Fruit fly (Drosophila melanogaster) Kc167 (cell line): ENCODE data around the gene CG14442.

Source experiments
- Myc ChIP-seq: fragments of >200 bp; optimal IDR thresholded peaks from 2 replicates; lab custom pipeline; 2017; ENCODE audit warnings: missing external identifiers
- Sin3A ChIP-seq: fragments of >200 bp; optimal IDR thresholded peaks from 2 replicates; lab custom pipeline; 2018; ENCODE audit warnings: missing external identifiers
- h ChIP-seq: fragments of >200 bp; optimal IDR thresholded peaks from 3 replicates; lab custom pipeline; 2018; ENCODE audit warnings: missing external identifiers
- insv ChIP-seq: fragments of >200 bp; optimal IDR thresholded peaks from 3 replicates; lab custom pipeline; 2018; ENCODE audit warnings: missing external identifiers
- psq ChIP-seq: fragments of >200 bp; optimal IDR thresholded peaks from 2 replicates; lab custom pipeline; 2017; ENCODE audit warnings: missing external identifiers
- ttk ChIP-seq: sonication (Bioruptor generic); optimal IDR thresholded peaks from 2 replicates; lab custom pipeline; 2017; ENCODE audit warnings: missing external identifiers

CG14442 gene

DNA sequence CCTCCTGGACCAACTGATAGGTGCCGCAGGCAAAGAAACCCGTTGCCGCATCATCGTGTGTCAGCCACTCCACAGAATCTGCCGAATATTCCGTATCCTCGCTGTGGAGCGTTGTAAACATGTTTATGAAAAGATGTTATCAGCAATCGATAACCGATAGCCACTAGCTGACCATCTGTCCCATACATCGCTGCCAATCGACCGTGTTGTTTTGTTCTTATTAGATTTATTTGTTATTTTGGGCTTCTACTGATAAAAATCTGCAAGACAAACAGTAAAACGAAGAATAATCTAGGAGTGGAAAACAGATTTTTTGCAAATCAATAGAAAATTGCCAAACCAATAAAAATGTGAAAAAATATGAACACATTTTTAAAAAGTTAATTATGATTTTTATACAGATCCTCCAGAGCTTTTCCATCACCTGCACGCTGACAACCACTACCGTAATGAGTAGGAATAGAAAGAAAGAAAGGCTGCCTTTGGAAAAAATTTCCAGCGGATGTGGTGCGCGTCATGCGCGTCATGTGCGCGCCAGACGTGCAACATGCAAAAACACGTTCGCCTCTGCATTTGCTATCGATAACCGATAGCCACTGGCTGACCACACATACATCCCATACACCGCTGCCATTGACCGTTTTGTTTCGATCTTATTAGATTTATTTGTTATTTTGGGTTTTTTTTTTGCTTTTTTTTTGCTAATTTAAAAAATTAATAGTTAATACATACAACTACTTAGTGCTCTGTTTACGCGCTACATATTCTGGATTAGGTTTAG is 6.0 kb downstream of the CG14442 start, which contains the start of gene CG3184:
TSS of gene CG3184 (minus strand) at position 155 of the 781 bp plus-strand sequence.
- TF ChIP-seq psq (lab: Kevin White, UChicago) (no peak), ttk (lab: Kevin White, UChicago) (no peak), Sin3A (no peak)

DNA sequence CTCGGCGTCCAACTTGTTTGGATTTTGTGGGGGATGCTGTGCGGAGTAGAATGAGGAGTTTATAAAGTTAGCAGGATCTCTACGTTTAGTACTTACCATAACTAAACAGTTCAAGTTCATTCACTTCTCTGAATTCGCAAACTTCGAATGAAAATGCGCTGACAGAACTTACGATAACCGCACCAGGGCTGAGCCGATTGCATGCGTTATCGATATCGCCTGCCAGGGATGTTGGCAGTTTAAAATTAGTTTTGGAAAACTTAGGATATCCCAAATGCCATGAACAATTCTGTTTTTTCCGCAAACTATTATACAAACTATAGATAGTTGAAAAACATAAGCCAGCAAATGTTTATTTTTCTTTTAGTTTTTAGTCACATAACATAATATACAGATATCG is 7.5 kb downstream of the CG14442 start, which contains the start of gene CG44303:
TSS of gene CG44303 (minus strand) at position 154 of the 400 bp plus-strand sequence.
- TF ChIP-seq Myc, result no peak
- TF ChIP-seq insv, result no peak
- no peak for TF ChIP-seq h (lab: Kevin White, UChicago)
- no peak for TF ChIP-seq ttk (lab: Kevin White, UChicago)
- TF ChIP-seq psq (lab: Kevin White, UChicago), result no peak
- no peak for TF ChIP-seq Sin3A

DNA sequence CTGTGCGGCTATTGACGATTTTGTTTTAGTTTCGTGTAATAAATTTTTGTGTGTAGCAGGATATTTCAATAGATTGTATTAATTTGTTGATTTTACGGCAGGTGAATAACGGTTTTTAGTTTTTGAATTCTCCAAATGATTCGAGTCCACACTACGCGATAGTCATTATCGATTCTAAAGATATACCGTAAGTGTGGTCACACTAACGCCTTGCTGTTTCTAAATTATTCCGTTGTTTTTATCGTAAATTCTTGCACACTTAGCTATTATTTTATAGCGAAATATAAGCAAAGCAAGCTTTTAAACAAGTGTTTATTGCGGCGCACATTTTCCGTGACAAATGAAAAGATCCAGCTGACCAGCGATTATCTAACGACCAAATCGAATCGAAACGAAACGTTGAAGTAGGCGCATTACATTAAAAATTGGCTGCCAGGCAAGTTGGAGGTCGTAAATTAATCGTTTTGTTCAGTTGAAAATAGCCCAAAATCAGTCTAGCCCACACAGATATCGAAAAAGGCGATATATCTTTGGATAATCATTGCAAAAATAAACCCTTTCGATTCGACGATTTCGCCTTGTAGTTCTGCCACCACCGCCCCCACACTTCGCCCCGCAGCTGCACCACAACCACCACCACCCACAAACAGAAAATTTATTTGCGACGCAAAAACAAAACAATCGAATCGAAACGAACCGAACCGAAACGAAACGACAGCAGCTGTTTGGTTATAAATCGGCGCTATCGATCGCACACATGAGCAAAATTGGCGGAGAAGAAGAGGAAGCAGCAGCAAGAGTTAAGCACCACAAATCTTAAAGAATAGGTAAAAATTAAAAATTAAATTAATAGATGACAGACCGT is 10.9 kb downstream of the CG14442 start, which contains the start of gene Pink1:
TSS of gene Pink1 (plus strand) at position 164 of the 865 bp plus-strand sequence.
- TF ChIP-seq h (lab: Kevin White, UChicago), result no peak
- TF ChIP-seq ttk (lab: Kevin White, UChicago), result no peak
- TF ChIP-seq insv, result no peak
- no peak for TF ChIP-seq Myc
- no peak for TF ChIP-seq Sin3A
- TF ChIP-seq psq (lab: Kevin White, UChicago), result no peak

DNA sequence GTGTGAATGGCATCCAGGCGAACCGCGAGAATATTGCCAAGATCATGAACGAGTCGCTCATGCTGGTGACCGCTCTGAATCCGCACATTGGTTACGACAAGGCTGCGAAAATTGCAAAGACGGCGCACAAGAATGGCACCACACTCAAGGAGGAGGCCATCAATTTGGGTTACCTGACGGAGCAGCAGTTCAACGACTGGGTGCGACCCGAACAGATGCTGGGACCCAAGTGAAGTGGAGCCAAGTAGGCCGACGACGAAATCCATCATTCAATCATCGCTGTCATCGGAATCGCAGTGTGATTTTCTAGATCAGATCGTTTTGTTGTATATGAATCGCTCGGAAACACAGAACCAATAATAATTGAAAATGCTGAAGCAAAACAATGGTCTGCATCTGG is 13.3 kb downstream of the CG14442 start, which contains the start of gene Fum2:
TSS of gene Fum2 (plus strand) at position 301 of the 400 bp plus-strand sequence.
- TF ChIP-seq insv (no peak), Myc (no peak), Sin3A (no peak), psq (lab: Kevin White, UChicago) (no peak), h (lab: Kevin White, UChicago) (no peak), ttk (lab: Kevin White, UChicago) (no peak)

DNA sequence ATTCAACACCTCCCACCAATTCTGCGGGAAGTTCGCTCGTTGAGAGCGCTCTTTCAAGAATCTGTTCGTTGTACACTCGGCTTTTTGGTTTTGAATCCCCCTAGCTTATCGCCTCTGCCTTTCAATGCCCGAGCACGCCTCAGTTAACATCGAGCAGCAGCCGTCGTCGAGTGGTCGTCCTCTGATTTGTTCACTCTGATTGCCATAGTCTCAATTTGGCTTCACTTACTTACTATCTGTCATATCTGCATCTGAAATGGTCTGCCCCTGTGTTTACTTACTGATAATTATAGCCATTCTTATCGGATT is 15.4 kb downstream of the CG14442 start:
- no peak for TF ChIP-seq h (lab: Kevin White, UChicago)
- no peak for TF ChIP-seq insv
- no peak for TF ChIP-seq ttk (lab: Kevin White, UChicago)
- no peak for TF ChIP-seq psq (lab: Kevin White, UChicago)
- TF ChIP-seq Myc, result no peak
- no peak for TF ChIP-seq Sin3A

dm6 chrX:6678635-6679501 is 15.9 kb downstream of the CG14442 start, which contains the start of gene ND-ASHI:
TSS of gene ND-ASHI (minus strand) at chrX:6679118.
- TF ChIP-seq psq (lab: Kevin White, UChicago) (no peak), insv (no peak), Sin3A (no peak), h (lab: Kevin White, UChicago) (no peak), Myc (no peak), ttk (lab: Kevin White, UChicago) (no peak)

DNA sequence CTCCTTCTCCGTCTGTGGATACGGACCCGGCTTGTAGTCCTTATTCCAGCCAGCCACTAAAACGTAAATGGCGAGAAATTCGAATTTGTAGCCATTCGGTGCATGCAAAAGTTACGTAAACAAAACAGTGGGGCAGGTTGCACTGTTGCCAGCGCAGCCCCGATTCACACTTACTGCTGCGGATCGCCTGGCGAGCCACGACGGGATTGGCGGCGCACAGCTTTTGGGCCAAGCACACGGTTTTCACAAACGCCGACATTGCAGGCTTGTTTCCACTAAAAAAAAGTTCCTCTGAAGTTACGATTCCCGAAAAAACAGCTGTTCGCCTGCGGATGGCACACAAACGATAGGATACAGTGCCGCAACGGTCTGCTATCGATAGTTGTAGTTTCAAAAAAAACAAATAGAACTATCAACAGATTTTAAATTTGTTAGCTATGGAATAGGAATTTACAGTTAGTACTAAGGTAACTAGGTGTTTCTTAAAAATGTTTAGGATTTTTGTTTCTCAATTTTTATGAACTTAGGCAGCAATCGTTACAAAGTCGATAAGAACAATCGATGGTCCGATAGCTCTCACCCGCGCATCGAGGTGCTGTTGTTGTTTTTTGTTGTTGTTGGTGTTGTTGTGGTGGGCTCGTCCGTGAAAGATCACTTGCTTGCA is 16.8 kb downstream of the CG14442 start, which contains the start of gene Fum1:
TSS of gene Fum1 (plus strand) at position 599 of the 664 bp plus-strand sequence.
- TF ChIP-seq h (lab: Kevin White, UChicago), result no peak
- peak; percentile 28 for TF ChIP-seq Sin3A

DNA sequence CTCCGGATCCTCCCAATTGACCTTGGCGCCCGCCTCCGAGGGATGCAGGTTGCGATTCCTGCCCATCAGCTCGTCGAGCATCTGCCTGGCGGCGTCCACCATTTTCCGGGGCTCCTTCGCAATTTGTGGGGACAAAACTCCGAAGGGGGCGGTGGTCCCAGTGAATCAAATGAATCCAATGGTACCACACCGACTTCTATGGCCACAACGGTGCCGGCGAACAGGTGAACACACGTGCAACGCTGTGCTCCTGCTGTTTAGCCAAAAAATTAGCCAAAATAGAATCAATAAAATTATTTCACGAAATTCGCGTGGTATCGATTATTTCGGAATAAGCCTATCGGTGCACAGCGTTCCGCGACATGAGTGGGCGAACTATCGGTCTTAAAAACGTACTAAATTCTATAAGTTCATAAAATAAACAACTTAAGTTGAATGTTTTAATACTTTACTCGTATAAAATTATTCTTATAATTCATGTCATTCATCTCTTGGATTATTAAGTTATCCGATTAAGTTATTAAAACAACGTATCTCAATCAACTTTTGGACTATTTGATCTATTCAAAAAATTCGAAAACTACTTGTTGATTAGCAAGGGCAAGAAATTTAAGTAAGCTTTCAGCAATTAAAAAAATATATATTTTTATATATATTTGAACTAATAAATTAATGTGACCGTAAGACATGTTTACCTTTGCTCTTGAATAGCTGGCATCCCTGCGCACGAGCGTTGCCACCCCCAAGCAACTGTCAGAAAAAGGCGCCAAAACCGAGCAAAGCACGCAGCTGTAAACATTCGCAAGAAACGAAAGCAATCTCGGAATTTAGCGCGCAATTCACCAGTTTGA is 20.9 kb downstream of the CG14442 start, which contains the start of the genes CG3198 and Mcm6:
TSS of gene CG3198 (minus strand) at position 337 of the 851 bp plus-strand sequence.
TSS of gene Mcm6 (plus strand) at position 751 of the 851 bp plus-strand sequence.
- TF ChIP-seq Sin3A (no peak), ttk (lab: Kevin White, UChicago) (no peak), psq (lab: Kevin White, UChicago) (no peak), h (lab: Kevin White, UChicago) (no peak), Myc (no peak), insv (no peak)

DNA sequence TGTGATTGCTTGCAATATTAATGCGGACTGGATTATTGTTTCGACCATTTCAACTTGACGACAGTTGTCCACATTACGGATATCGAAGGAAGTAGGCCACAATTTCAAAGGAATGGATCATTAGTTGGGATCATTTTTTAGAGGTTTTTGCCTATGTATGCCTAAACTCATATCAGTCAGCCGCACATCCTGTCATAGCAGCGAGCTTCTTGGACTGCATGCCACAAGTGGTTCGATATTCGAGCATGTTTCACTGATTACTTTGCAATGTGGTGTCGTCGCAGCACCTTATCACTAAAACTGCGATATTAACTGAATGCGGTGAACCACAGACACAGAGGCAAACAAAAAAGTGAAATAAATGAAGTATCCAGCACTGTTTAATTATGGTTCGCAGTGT is 30.8 kb downstream of the CG14442 start:
- no peak for TF ChIP-seq ttk (lab: Kevin White, UChicago)
- TF ChIP-seq psq (lab: Kevin White, UChicago), result no peak
- TF ChIP-seq Myc, result no peak
- TF ChIP-seq insv, result no peak
- no peak for TF ChIP-seq Sin3A
- no peak for TF ChIP-seq h (lab: Kevin White, UChicago)

DNA sequence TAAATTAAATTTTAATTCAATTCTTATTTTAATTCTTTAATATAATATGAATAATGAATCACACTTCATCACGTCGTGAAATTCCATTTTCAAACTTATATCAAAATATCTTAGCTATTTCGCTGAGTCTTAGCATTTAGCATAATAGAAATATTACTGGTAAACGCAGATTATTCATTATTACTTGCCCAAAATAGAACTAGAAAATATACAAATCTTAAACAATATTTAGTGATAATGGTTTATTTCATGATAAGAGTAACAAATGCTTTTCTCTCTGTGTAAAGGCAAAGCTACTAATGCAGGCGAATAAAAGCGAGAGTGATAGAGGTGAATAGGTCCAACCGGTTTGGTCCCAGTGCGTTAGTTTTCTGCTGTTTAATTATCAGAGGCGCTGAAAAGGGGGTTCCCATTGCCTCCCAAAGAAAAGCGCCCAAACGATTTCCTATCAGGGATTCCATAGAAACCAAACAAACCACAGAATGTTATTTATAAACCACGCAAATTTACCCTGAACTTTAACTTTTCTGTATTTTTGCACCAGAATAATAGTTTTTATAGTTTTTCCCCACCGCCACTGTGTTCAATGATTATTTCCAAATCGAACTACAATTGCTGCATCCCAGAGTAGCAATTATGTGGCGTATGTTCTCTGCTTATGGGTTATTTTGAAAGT is 31.8 kb downstream of the CG14442 start:
- TF ChIP-seq h (lab: Kevin White, UChicago) (no peak), Myc (no peak), ttk (lab: Kevin White, UChicago) (no peak), psq (lab: Kevin White, UChicago) (no peak), insv (no peak), Sin3A (no peak)
